Worm (Caenorhabditis elegans) whole organism, late embryonic: ENCODE measurements around the gene C50E10.2.
"Not testable (repeated sequence)": the region's sequence is repeated elsewhere in the genome, so short reads cannot be mapped to it uniquely, and the experiment has no call there.

Experiments
- C38D4.7 ChIP-seq: fragments of 200-800 bp; sonication (Bioruptor generic); optimal IDR thresholded peaks from 2 replicates; lab custom pipeline; 2018; ENCODE audit warnings: mild to moderate bottlenecking, missing genetic modification characterization, moderate library complexity, missing compliant biosample characterization
- F13H6.1 ChIP-seq: sonication (generic microtip); optimal IDR thresholded peaks from 2 replicates; lab custom pipeline; 2016; ENCODE audit warnings: missing genetic modification characterization, missing compliant biosample characterization
- K02D7.2 ChIP-seq: sonication (generic microtip); optimal IDR thresholded peaks from 2 replicates; lab custom pipeline; 2017; ENCODE audit warnings: mild to moderate bottlenecking, missing genetic modification characterization, missing compliant biosample characterization
- T23F11.4 ChIP-seq: fragments of 200-800 bp; sonication (Bioruptor generic); optimal IDR thresholded peaks from 2 replicates; lab custom pipeline; 2018; ENCODE audit warnings: mild to moderate bottlenecking, missing genetic modification characterization, missing compliant biosample characterization
- Y22D7AL.16 ChIP-seq: sonication (generic microtip); optimal IDR thresholded peaks from 2 replicates; lab custom pipeline; 2016; ENCODE audit warnings: missing genetic modification characterization, missing compliant biosample characterization
- ceh-14 ChIP-seq: sonication (generic microtip); optimal IDR thresholded peaks from 2 replicates; lab custom pipeline; 2016; ENCODE audit warnings: missing genotype, missing genetic modification characterization, missing compliant biosample characterization
- ceh-19 ChIP-seq: fragments of 200-800 bp; sonication (Bioruptor generic); optimal IDR thresholded peaks from 2 replicates; lab custom pipeline; 2018; ENCODE audit warnings: mild to moderate bottlenecking, missing genetic modification characterization, missing compliant biosample characterization
- ceh-2 ChIP-seq: sonication (generic microtip); optimal IDR thresholded peaks from 2 replicates; lab custom pipeline; 2016; ENCODE audit warnings: missing genotype, missing genetic modification characterization, missing compliant biosample characterization
- ceh-22 ChIP-seq: sonication (generic microtip); optimal IDR thresholded peaks from 2 replicates; lab custom pipeline; 2017; ENCODE audit warnings: missing biosample characterization, missing genetic modification characterization
- ceh-34 ChIP-seq: sonication (generic microtip); optimal IDR thresholded peaks from 2 replicates; lab custom pipeline; 2016; ENCODE audit warnings: mild to moderate bottlenecking, missing genetic modification characterization, missing compliant biosample characterization
- ceh-48 ChIP-seq: sonication (generic microtip); optimal IDR thresholded peaks from 2 replicates; lab custom pipeline; 2016; ENCODE audit warnings: missing genetic modification characterization, inconsistent platforms, missing compliant biosample characterization
- ceh-6 ChIP-seq: fragments of 200-800 bp; sonication (Bioruptor generic); optimal IDR thresholded peaks from 2 replicates; lab custom pipeline; 2018; ENCODE audit warnings: mild to moderate bottlenecking, missing genetic modification characterization, missing compliant biosample characterization
- ceh-9 ChIP-seq: sonication (generic microtip); optimal IDR thresholded peaks from 2 replicates; lab custom pipeline; 2016; ENCODE audit warnings: mild to moderate bottlenecking, missing genetic modification characterization, inconsistent platforms, missing compliant biosample characterization
- dve-1 ChIP-seq: sonication (generic microtip); optimal IDR thresholded peaks from 2 replicates; lab custom pipeline; 2017; ENCODE audit warnings: antibody characterized with exemption, mild to moderate bottlenecking, missing genetic modification characterization, missing compliant biosample characterization
- elt-2 ChIP-seq: sonication (generic microtip); optimal IDR thresholded peaks from 2 replicates; lab custom pipeline; 2016; ENCODE audit warnings: missing genetic modification reagents, missing genetic modification characterization, missing compliant biosample characterization
- ets-4 ChIP-seq: sonication (generic microtip); optimal IDR thresholded peaks from 2 replicates; lab custom pipeline; 2016; ENCODE audit warnings: missing genetic modification characterization, missing compliant biosample characterization
- fkh-10 ChIP-seq: fragments of 150-350 bp; optimal IDR thresholded peaks from 2 replicates; lab custom pipeline; 2014; ENCODE audit warnings: missing biosample characterization, missing genetic modification reagents, missing genetic modification characterization
- fkh-6 ChIP-seq: sonication (generic microtip); optimal IDR thresholded peaks from 2 replicates; lab custom pipeline; 2016; ENCODE audit warnings: missing genetic modification characterization, missing compliant biosample characterization
- hlh-15 ChIP-seq: sonication (generic microtip); optimal IDR thresholded peaks from 2 replicates; lab custom pipeline; 2016; ENCODE audit warnings: missing genetic modification characterization, missing compliant biosample characterization
- hlh-6 ChIP-seq: sonication (generic microtip); optimal IDR thresholded peaks from 2 replicates; lab custom pipeline; 2016; ENCODE audit warnings: missing genotype, missing genetic modification characterization, missing compliant biosample characterization
- hlh-8 ChIP-seq: sonication (generic microtip); optimal IDR thresholded peaks from 2 replicates; lab custom pipeline; 2016; ENCODE audit warnings: missing genotype, missing genetic modification characterization, missing compliant biosample characterization
- nfya-1 ChIP-seq: sonication (generic microtip); optimal IDR thresholded peaks from 2 replicates; lab custom pipeline; 2017; ENCODE audit warnings: missing genetic modification characterization, mild to moderate bottlenecking, missing compliant biosample characterization, antibody characterized with exemption, moderate library complexity
- nhr-232 ChIP-seq: sonication (generic microtip); optimal IDR thresholded peaks from 2 replicates; lab custom pipeline; 2016; ENCODE audit warnings: missing genetic modification characterization, missing compliant biosample characterization
- npax-4 ChIP-seq: sonication (generic microtip); optimal IDR thresholded peaks from 2 replicates; lab custom pipeline; 2016; ENCODE audit warnings: missing genetic modification characterization, missing compliant biosample characterization
- odd-2 ChIP-seq: sonication (generic microtip); optimal IDR thresholded peaks from 2 replicates; lab custom pipeline; 2017; ENCODE audit warnings: antibody characterized with exemption, mild to moderate bottlenecking, missing genetic modification characterization, missing compliant biosample characterization
- pag-3 ChIP-seq: sonication (generic microtip); optimal IDR thresholded peaks from 2 replicates; lab custom pipeline; 2016; ENCODE audit warnings: missing compliant biosample characterization, missing genetic modification characterization, borderline replicate concordance
- pax-1 ChIP-seq: fragments of 150-350 bp; optimal IDR thresholded peaks from 2 replicates; lab custom pipeline; 2014; ENCODE audit warnings: missing biosample characterization, missing genetic modification characterization
- rnt-1 ChIP-seq: sonication (generic microtip); optimal IDR thresholded peaks from 2 replicates; lab custom pipeline; 2016; ENCODE audit warnings: missing genetic modification characterization, missing compliant biosample characterization
- sdc-2 ChIP-seq: sonication (generic microtip); optimal IDR thresholded peaks from 2 replicates; lab custom pipeline; 2016; ENCODE audit warnings: missing genotype, missing genetic modification characterization, missing compliant biosample characterization
- sox-2 ChIP-seq: fragments of 200-800 bp; sonication (Bioruptor generic); IDR thresholded peaks from 2 replicates; pipeline ENCODE4 v1.3.6; 2022; ENCODE audit warnings: missing genetic modification reagents, missing genetic modification characterization, missing compliant biosample characterization
- unc-42 ChIP-seq: sonication (generic microtip); optimal IDR thresholded peaks from 2 replicates; lab custom pipeline; 2016; ENCODE audit warnings: missing genotype, missing genetic modification characterization, missing compliant biosample characterization
- unc-55 ChIP-seq: sonication (generic microtip); optimal IDR thresholded peaks from 2 replicates; lab custom pipeline; 2017; ENCODE audit warnings: missing biosample characterization, missing genetic modification reagents, missing genetic modification characterization
- ztf-16 ChIP-seq: sonication (generic microtip); optimal IDR thresholded peaks from 2 replicates; lab custom pipeline; 2017; ENCODE audit warnings: missing genetic modification characterization, missing compliant biosample characterization

C50E10.2 gene

ce11 chrII:12323305-12323704, 13.8 kb upstream of the C50E10.2 start, which contains the start of gene sre-53:
sre-53 (minus strand) TSS chrII:12323405.
- TF ChIP-seq ceh-6 (GFP tag; lab: Kevin White, UChicago) (no peak), T23F11.4 (GFP tag; lab: Kevin White, UChicago) (no peak), hlh-8 (tag; lab: Kevin White, UChicago) (no peak), pag-3 (tag; lab: Kevin White, UChicago) (no peak), nfya-1 (tag; lab: Kevin White, UChicago) (no peak), sox-2 (GFP tag; lab: Robert Waterston, UW) (no peak), ceh-19 (GFP tag; lab: Kevin White, UChicago) (no peak), ceh-22 (tag; lab: Kevin White, UChicago) (no peak)

DNA sequence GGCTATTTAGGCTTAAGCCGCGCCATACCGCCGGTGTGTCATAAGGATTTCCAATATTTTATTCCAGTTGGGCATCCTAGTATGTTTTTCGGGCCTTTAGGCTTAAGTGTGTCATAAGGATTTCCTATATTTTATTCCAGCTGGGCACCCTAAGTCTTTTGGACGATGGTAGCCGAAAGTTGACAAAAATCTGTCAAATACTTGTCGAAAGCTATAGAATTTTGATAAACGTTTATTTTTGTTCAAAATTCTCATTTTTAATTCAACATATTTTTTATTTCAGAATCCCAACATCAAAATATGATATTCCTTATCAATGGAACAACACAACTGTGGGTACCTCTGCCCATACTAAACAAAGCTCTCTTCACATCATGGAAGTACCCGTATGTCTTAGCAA, 9.0 kb upstream of the C50E10.2 start, which contains the start of gene sre-49:
sre-49 (plus strand) TSS at position 301 of the 400 bp plus-strand sequence.
- not testable (repeated sequence) for TF ChIP-seq elt-2 (tag; lab: Kevin White, UChicago); hlh-15; pax-1 (tag; lab: Kevin White, UChicago)

ce11 chrII:12311560-12311959, 2.0 kb upstream of the C50E10.2 start, which contains the start of gene sre-51:
sre-51 (plus strand) TSS chrII:12311860.
- TF ChIP-seq rnt-1 (tag; lab: Kevin White, UChicago), result no peak
- TF ChIP-seq npax-4 (tag; lab: Kevin White, UChicago), result no peak
- TF ChIP-seq C38D4.7 (GFP tag; lab: Kevin White, UChicago), result no peak
- TF ChIP-seq hlh-6 (tag; lab: Kevin White, UChicago), result no peak
- TF ChIP-seq ceh-2 (tag; lab: Kevin White, UChicago), result no peak
- TF ChIP-seq unc-55 (GFP tag; lab: Kevin White, UChicago), result no peak
- no peak for TF ChIP-seq nfya-1 (tag; lab: Kevin White, UChicago)
- TF ChIP-seq hlh-8 (tag; lab: Kevin White, UChicago), result no peak

DNA sequence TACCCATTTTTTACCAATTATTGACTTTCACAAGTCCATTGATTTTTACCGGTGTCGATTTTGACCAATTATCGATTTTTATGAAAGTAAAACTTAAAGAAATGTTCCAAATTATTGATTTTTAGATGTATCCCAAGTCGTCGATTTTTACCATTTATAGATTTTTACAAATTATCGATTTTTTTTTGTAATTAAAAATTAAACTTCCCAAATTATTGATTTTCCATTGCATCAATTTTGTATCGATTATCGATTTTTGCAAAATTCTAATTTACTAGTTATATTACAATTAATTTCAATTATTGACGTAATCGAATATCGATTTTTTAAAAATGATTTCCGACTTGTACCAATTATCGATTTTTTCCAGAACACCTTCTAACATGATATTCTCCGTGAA, 6.4 kb downstream of the C50E10.2 start, which contains the start of gene sre-50:
sre-50 (plus strand) TSS at position 384 of the 400 bp plus-strand sequence.
- no peak for TF ChIP-seq unc-42
- TF ChIP-seq ceh-48 (tag; lab: Kevin White, UChicago), result peak; percentile 16
- TF ChIP-seq Y22D7AL.16 (tag; lab: Kevin White, UChicago), result no peak
- TF ChIP-seq ets-4, result no peak

- no peak for TF ChIP-seq ztf-16 (tag; lab: Kevin White, UChicago)
- TF ChIP-seq K02D7.2, result no peak
- TF ChIP-seq fkh-6 (tag; lab: Kevin White, UChicago), result no peak
- TF ChIP-seq fkh-10 (GFP tag; lab: Kevin White, UChicago), result no peak
- TF ChIP-seq ceh-34 (tag; lab: Kevin White, UChicago), result no peak
- TF ChIP-seq rnt-1 (tag; lab: Kevin White, UChicago), result no peak
- TF ChIP-seq hlh-6 (tag; lab: Kevin White, UChicago), result no peak
- TF ChIP-seq ceh-19 (GFP tag; lab: Kevin White, UChicago), result no peak
- no peak for TF ChIP-seq ceh-14 (tag; lab: Kevin White, UChicago)
- no peak for TF ChIP-seq sdc-2
- no peak for TF ChIP-seq dve-1
- no peak for TF ChIP-seq pax-1 (tag; lab: Kevin White, UChicago)
- no peak for TF ChIP-seq ceh-9
- no peak for TF ChIP-seq F13H6.1 (tag; lab: Kevin White, UChicago)
- TF ChIP-seq nhr-232, result no peak
- no peak for TF ChIP-seq elt-2 (tag; lab: Kevin White, UChicago)
- no peak for TF ChIP-seq hlh-8 (tag; lab: Kevin White, UChicago)
- TF ChIP-seq odd-2 (tag; lab: Kevin White, UChicago), result no peak
These were observed 7.2 kb downstream of the C50E10.2 start, which contains the start of gene C50E10.1 for ce11 chrII:12302354-12302753. C50E10.1 (minus strand) TSS chrII:12302454.
